Fruit fly (Drosophila melanogaster): ENCODE data around the gene LManIII.

Gene LManIII

DNA sequence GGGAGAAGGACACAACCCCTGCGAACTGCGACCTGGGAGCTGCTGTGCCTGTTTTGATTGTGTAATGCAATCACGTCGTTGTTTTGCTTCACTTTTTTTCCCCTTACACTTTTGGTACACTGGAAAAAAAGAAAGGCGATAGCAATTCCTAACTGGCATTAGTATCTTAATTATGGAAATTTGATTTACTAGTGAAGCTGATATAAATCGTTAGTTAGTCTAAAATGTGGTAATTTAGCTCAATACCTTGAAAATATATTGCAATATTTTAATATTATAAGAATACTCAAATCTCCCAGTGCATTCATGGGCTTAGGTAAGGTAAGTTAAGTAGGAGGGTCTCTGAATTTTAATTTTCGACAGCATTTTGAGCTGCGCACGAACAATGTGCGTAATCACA, 19.1 kb upstream of the LManIII start (continued):
- no peak for TF ChIP-seq CG16813 (GFP tag; IDR thresholded peaks at IDR 0.05; ENCODE audit: partially characterized antibody)
- no peak for TF ChIP-seq exex (tag; optimal IDR thresholded peaks at IDR 0.05)
- TF ChIP-seq sisA (GFP tag; IDR thresholded peaks at IDR 0.05), result peak; percentile 37; the same call in 1 of the 2 replicates
- TF ChIP-seq sens (GFP tag), result peak; percentile 77
- no peak for TF ChIP-seq CG30431 (GFP tag; optimal IDR thresholded peaks at IDR 0.05)
- no peak for TF ChIP-seq CG7357 (GFP tag; IDR thresholded peaks at IDR 0.05)
- TF ChIP-seq D19A (tag; optimal IDR thresholded peaks at IDR 0.05), result peak; percentile 24
- TF ChIP-seq CG13296 (GFP tag; optimal IDR thresholded peaks at IDR 0.05), result no peak
- no peak for TF ChIP-seq CG18262 (tag; optimal IDR thresholded peaks at IDR 0.05)
- no peak for TF ChIP-seq CG17568 (GFP tag; optimal IDR thresholded peaks at IDR 0.05)
- no peak for TF ChIP-seq insv (GFP tag; optimal IDR thresholded peaks at IDR 0.05)
- TF ChIP-seq unpg (GFP tag; optimal IDR thresholded peaks at IDR 0.05), result peak; percentile 42
- TF ChIP-seq ap (GFP tag; IDR thresholded peaks at IDR 0.05), result no peak
- no peak for TF ChIP-seq Bgb (GFP tag; IDR thresholded peaks at IDR 0.05; ENCODE audit: partially characterized antibody)
- no peak for TF ChIP-seq CG32772 (GFP tag; IDR thresholded peaks at IDR 0.05)
- TF ChIP-seq odd (GFP tag; optimal IDR thresholded peaks at IDR 0.05), result no peak
- TF ChIP-seq CG3065 (GFP tag; optimal IDR thresholded peaks at IDR 0.05), result no peak
- no peak for TF ChIP-seq Dp (GFP tag; optimal IDR thresholded peaks at IDR 0.05)
- no peak for TF ChIP-seq sqz (GFP tag; optimal IDR thresholded peaks at IDR 0.05)
- TF ChIP-seq CG13775 (GFP tag; optimal IDR thresholded peaks at IDR 0.05), result peak; percentile 6
- peak; percentile 14 for TF ChIP-seq gsb-n (tag; optimal IDR thresholded peaks at IDR 0.05)
- no peak for TF ChIP-seq wdn (GFP tag; IDR thresholded peaks at IDR 0.05)
- no peak for TF ChIP-seq wek (GFP tag; optimal IDR thresholded peaks at IDR 0.05)
- no peak for TF ChIP-seq NC2β (GFP tag; optimal IDR thresholded peaks at IDR 0.05)
- no peak for TF ChIP-seq nerfin-1 (tag; optimal IDR thresholded peaks at IDR 0.05)
- no peak for TF ChIP-seq CG32767 (GFP tag; IDR thresholded peaks at IDR 0.05)
- no peak for TF ChIP-seq Atf6 (GFP tag; IDR thresholded peaks at IDR 0.05)
- TF ChIP-seq Dip2 (GFP tag; IDR thresholded peaks at IDR 0.05), result no peak
- TF ChIP-seq CG1024 (GFP tag; IDR thresholded peaks at IDR 0.05), result no peak
- TF ChIP-seq chm (GFP tag; IDR thresholded peaks at IDR 0.05), result no peak
- no peak for TF ChIP-seq Mes4 (GFP tag; optimal IDR thresholded peaks at IDR 0.05)
- TF ChIP-seq pnt (GFP tag; optimal IDR thresholded peaks at IDR 0.05), result no peak
- TF ChIP-seq twi (tag; optimal IDR thresholded peaks at IDR 0.05), result no peak
- TF ChIP-seq Deaf1 (tag; optimal IDR thresholded peaks at IDR 0.05), result no peak
- TF ChIP-seq B-H2 (GFP tag; optimal IDR thresholded peaks at IDR 0.05), result no peak
- no peak for TF ChIP-seq org-1 (GFP tag; optimal IDR thresholded peaks at IDR 0.05)
- TF ChIP-seq HLH54F (GFP tag; optimal IDR thresholded peaks at IDR 0.05), result no peak
- TF ChIP-seq CG10274 (GFP tag; optimal IDR thresholded peaks at IDR 0.05), result no peak
- no peak for TF ChIP-seq CHES-1-like (GFP tag; optimal IDR thresholded peaks at IDR 0.05)
- TF ChIP-seq Hr51 (GFP tag; optimal IDR thresholded peaks at IDR 0.05), result peak in 1 of 2 experiments; percentile 32
- TF ChIP-seq CG9437 (GFP tag; optimal IDR thresholded peaks at IDR 0.05), result no peak
- peak; percentile 23 for TF ChIP-seq Ptx1 (GFP tag; IDR thresholded peaks at IDR 0.05)
- TF ChIP-seq CG6272 (GFP tag; IDR thresholded peaks at IDR 0.05), result no peak
- TF ChIP-seq CG2129 (GFP tag; IDR thresholded peaks at IDR 0.05; ENCODE audit: partially characterized antibody), result no peak
- no peak for TF ChIP-seq repo (GFP tag; optimal IDR thresholded peaks at IDR 0.05)
- no peak for TF ChIP-seq jing (GFP tag; optimal IDR thresholded peaks at IDR 0.05)
- TF ChIP-seq CG10543 (GFP tag; optimal IDR thresholded peaks at IDR 0.05), result no peak
- no peak for TF ChIP-seq Asciz (GFP tag; optimal IDR thresholded peaks at IDR 0.05)
- no peak for TF ChIP-seq Max (GFP tag; optimal IDR thresholded peaks at IDR 0.05)
- no peak for TF ChIP-seq ewg (GFP tag; optimal IDR thresholded peaks at IDR 0.05)
- no peak for TF ChIP-seq CG10209 (GFP tag; optimal IDR thresholded peaks at IDR 0.05)
- TF ChIP-seq Neu2 (GFP tag; optimal IDR thresholded peaks at IDR 0.05; ENCODE audit: borderline replicate concordance), result no peak

All from whole organism, embryonic.